ENCODE assay signal across 2 fruit fly cellular contexts in the genomic region with DNA sequence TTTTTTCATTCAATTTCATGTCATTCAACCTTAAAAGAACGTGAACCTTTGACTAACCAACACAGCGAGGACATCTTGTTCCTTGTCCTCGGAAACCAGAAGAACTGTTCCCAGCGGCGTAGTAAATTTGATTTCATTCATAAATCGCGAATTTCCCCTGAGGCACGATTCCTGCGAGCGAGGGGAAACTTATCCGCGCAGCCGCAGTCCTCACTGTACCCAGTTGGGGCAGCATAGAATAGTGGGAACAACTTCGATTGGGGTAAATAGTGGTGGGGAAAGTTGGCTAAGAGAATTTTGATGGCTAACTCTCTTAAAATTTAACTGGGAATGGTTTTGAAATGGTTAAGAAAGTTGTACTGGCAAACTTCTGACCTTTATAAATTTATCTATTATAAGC.
A peak's percentile ranks its signal among the peaks of the same experiment; 100 is the strongest.
TF ChIP-seq lines count a peak whose summit lies in the region.

No protein-coding gene starts in this region.

- no peak for TF ChIP-seq CTCF in whole organism, embryonic (GFP tag; optimal IDR thresholded peaks at IDR 0.05; lab: Kevin White, UChicago)

TF ChIP-seq in whole organism, adult, 20 proteins besides CTCF, POLR2A, EP300 and RAD21:
- TF ChIP-seq pad (GFP tag; optimal IDR thresholded peaks at IDR 0.05; lab: Kevin White, UChicago) (peak; percentile 92), CG5204 (GFP tag; optimal IDR thresholded peaks at IDR 0.05; lab: Kevin White, UChicago) (no peak), CG7045 (GFP tag; optimal IDR thresholded peaks at IDR 0.05; lab: Kevin White, UChicago) (no peak)

TF ChIP-seq in whole organism, embryonic, 481 proteins besides CTCF, POLR2A, EP300 and RAD21:
- no peak for TF ChIP-seq CG10209 (GFP tag; optimal IDR thresholded peaks at IDR 0.05; lab: Kevin White, UChicago)
- TF ChIP-seq Doc3 (GFP tag; IDR thresholded peaks at IDR 0.05; lab: Robert Waterston, UW; ENCODE audit: partially characterized antibody) = no peak
- no peak for TF ChIP-seq ssp (GFP tag; IDR thresholded peaks at IDR 0.05; lab: Robert Waterston, UW)
- no peak for TF ChIP-seq CG8290 (GFP tag; optimal IDR thresholded peaks at IDR 0.05; lab: Kevin White, UChicago)
- TF ChIP-seq CG8290 (tag; optimal IDR thresholded peaks at IDR 0.05; lab: Kevin White, UChicago) = no peak
- TF ChIP-seq ewg (GFP tag; optimal IDR thresholded peaks at IDR 0.05; lab: Kevin White, UChicago) = peak; percentile 71
